Worm (Caenorhabditis elegans) whole organism, L3 larva: ENCODE data around the gene cft-1.

ENCODE experiments used
- R02D3.7 ChIP-seq: fragments of 150-350 bp; optimal IDR thresholded peaks from 2 replicates; lab custom pipeline; 2014; ENCODE audit warnings: missing biosample characterization, missing genetic modification characterization
- ZK546.5 ChIP-seq: sonication (generic microtip); optimal IDR thresholded peaks from 2 replicates; lab custom pipeline; 2017; ENCODE audit warnings: missing biosample characterization, missing genetic modification characterization
- aly-2 ChIP-seq: fragments of 150-350 bp; optimal IDR thresholded peaks from 2 replicates; lab custom pipeline; 2014; ENCODE audit warnings: missing biosample characterization, missing genetic modification characterization
- ceh-28 ChIP-seq: fragments of 150-350 bp; optimal IDR thresholded peaks from 2 replicates; lab custom pipeline; 2014; ENCODE audit warnings: missing biosample characterization, missing genetic modification reagents, missing genetic modification characterization
- ceh-82 ChIP-seq: fragments of 150-350 bp; optimal IDR thresholded peaks from 2 replicates; lab custom pipeline; 2014; ENCODE audit warnings: missing biosample characterization, missing genetic modification characterization
- ceh-9 ChIP-seq: sonication (generic microtip); optimal IDR thresholded peaks from 2 replicates; lab custom pipeline; 2018; ENCODE audit warnings: missing biosample characterization, missing genetic modification characterization
- daf-12 ChIP-seq: fragments of 150-350 bp; optimal IDR thresholded peaks from 2 replicates; lab custom pipeline; 2014; ENCODE audit warnings: missing biosample characterization, missing genetic modification reagents, missing genetic modification characterization
- egl-27 ChIP-seq: sonication (generic microtip); optimal IDR thresholded peaks from 4 replicates; lab custom pipeline; 2017; ENCODE audit warnings: missing biosample characterization, missing genetic modification reagents, missing genetic modification characterization
- elt-2 ChIP-seq: sonication (generic microtip); optimal IDR thresholded peaks from 2 replicates; lab custom pipeline; 2016; ENCODE audit warnings: missing genetic modification reagents, mild to moderate bottlenecking, missing genetic modification characterization, missing compliant biosample characterization
- elt-3 ChIP-seq, 3 experiments: fragments of 150-350 bp in 1 of 3; sonication (generic microtip) in 2 of 3; optimal IDR thresholded peaks; 2 replicates in 2 of 3; 4 replicates in 1 of 3; lab custom pipeline; 2014 to 2017; ENCODE audit warnings: missing biosample characterization in 3 of 3, missing genetic modification characterization in 3 of 3
- eor-1 ChIP-seq, 2 experiments: fragments of 150-350 bp; optimal IDR thresholded peaks; 2 replicates each; lab custom pipeline; 2014 to 2018; ENCODE audit warnings: missing biosample characterization in 2 of 2, missing genetic modification characterization in 2 of 2
- fkh-10 ChIP-seq: sonication (generic microtip); optimal IDR thresholded peaks from 2 replicates; lab custom pipeline; 2017; ENCODE audit warnings: missing biosample characterization, missing genetic modification reagents, missing genetic modification characterization
- fkh-2 ChIP-seq: fragments of 150-350 bp; optimal IDR thresholded peaks from 2 replicates; lab custom pipeline; 2014; ENCODE audit warnings: missing biosample characterization, missing genetic modification reagents, missing genetic modification characterization
- fos-1 ChIP-seq: fragments of 150-350 bp; optimal IDR thresholded peaks from 2 replicates; lab custom pipeline; 2014; ENCODE audit warnings: missing biosample characterization, missing genetic modification characterization
- hmg-11 ChIP-seq: sonication (generic microtip); optimal IDR thresholded peaks from 2 replicates; lab custom pipeline; 2016; ENCODE audit warnings: missing genetic modification characterization, missing compliant biosample characterization
- jun-1 ChIP-seq: fragments of 150-350 bp; optimal IDR thresholded peaks from 2 replicates; lab custom pipeline; 2014; ENCODE audit warnings: missing biosample characterization, missing genetic modification reagents, missing genetic modification characterization
- lin-15B ChIP-seq: fragments of 150-350 bp; optimal IDR thresholded peaks from 2 replicates; lab custom pipeline; 2014; ENCODE audit warnings: missing biosample characterization, missing genetic modification characterization
- lin-39 ChIP-seq: fragments of 150-350 bp; optimal IDR thresholded peaks from 2 replicates; lab custom pipeline; 2018; ENCODE audit warnings: missing biosample characterization, missing genetic modification reagents, missing genetic modification characterization
- mdl-1 ChIP-seq: fragments of 150-350 bp; optimal IDR thresholded peaks from 2 replicates; lab custom pipeline; 2014; ENCODE audit warnings: missing biosample characterization, missing genetic modification characterization
- nfya-1 ChIP-seq: sonication (generic microtip); optimal IDR thresholded peaks from 2 replicates; lab custom pipeline; 2017; ENCODE audit warnings: missing genetic modification characterization, mild to moderate bottlenecking, missing compliant biosample characterization, antibody characterized with exemption, moderate library complexity; ENCODE audit not compliant: insufficient read depth
- nhr-11 ChIP-seq: fragments of 150-350 bp; optimal IDR thresholded peaks from 2 replicates; lab custom pipeline; 2014; ENCODE audit warnings: missing biosample characterization, missing genetic modification characterization
- nhr-23 ChIP-seq: fragments of 150-350 bp; optimal IDR thresholded peaks from 2 replicates; lab custom pipeline; 2014; ENCODE audit warnings: missing biosample characterization, missing genetic modification reagents, missing genetic modification characterization
- nhr-237 ChIP-seq: fragments of 150-350 bp; optimal IDR thresholded peaks from 2 replicates; lab custom pipeline; 2014; ENCODE audit warnings: missing biosample characterization, missing genetic modification characterization
- nhr-28 ChIP-seq: fragments of 150-350 bp; optimal IDR thresholded peaks from 2 replicates; lab custom pipeline; 2014; ENCODE audit warnings: missing biosample characterization, missing genetic modification characterization
- nhr-43 ChIP-seq: sonication (generic microtip); optimal IDR thresholded peaks from 2 replicates; lab custom pipeline; 2016; ENCODE audit warnings: mild to moderate bottlenecking, missing genetic modification characterization, missing compliant biosample characterization; ENCODE audit not compliant: poor library complexity, severe bottlenecking
- nhr-67 ChIP-seq: fragments of 150-350 bp; optimal IDR thresholded peaks from 2 replicates; lab custom pipeline; 2014; ENCODE audit warnings: missing biosample characterization, missing genetic modification characterization
- nhr-76 ChIP-seq: fragments of 150-350 bp; sonication (generic microtip); optimal IDR thresholded peaks from 5 replicates; lab custom pipeline; 2014; ENCODE audit warnings: missing biosample characterization, missing genetic modification characterization
- nhr-77 ChIP-seq: fragments of 150-350 bp; optimal IDR thresholded peaks from 2 replicates; lab custom pipeline; 2014; ENCODE audit warnings: missing biosample characterization, missing genetic modification characterization
- pha-4 ChIP-seq: fragments of 150-350 bp; optimal IDR thresholded peaks from 2 replicates; lab custom pipeline; 2014; ENCODE audit warnings: missing biosample characterization, missing genetic modification reagents, missing genetic modification characterization
- pqm-1 ChIP-seq: fragments of 150-350 bp; optimal IDR thresholded peaks from 2 replicates; lab custom pipeline; 2017; ENCODE audit warnings: missing biosample characterization, missing genetic modification characterization, inconsistent platforms
- sea-2 ChIP-seq: fragments of 150-350 bp; sonication (generic microtip); optimal IDR thresholded peaks from 4 replicates; lab custom pipeline; 2014; ENCODE audit warnings: missing biosample characterization, missing genetic modification reagents, missing genetic modification characterization
- snpc-4 ChIP-seq: fragments of 150-350 bp; optimal IDR thresholded peaks from 2 replicates; lab custom pipeline; 2014; ENCODE audit warnings: missing biosample characterization, missing genetic modification characterization
- tbx-2 ChIP-seq: sonication (generic microtip); optimal IDR thresholded peaks from 2 replicates; lab custom pipeline; 2016; ENCODE audit warnings: mild to moderate bottlenecking, missing genetic modification characterization, missing compliant biosample characterization
- unc-39 ChIP-seq: sonication (generic microtip); optimal IDR thresholded peaks from 4 replicates; lab custom pipeline; 2017; ENCODE audit warnings: missing biosample characterization, missing genetic modification characterization
- unc-62 ChIP-seq: fragments of 150-350 bp; sonication (generic microtip); optimal IDR thresholded peaks from 4 replicates; lab custom pipeline; 2014; ENCODE audit warnings: missing biosample characterization, missing genetic modification reagents, missing genetic modification characterization

Gene cft-1

DNA sequence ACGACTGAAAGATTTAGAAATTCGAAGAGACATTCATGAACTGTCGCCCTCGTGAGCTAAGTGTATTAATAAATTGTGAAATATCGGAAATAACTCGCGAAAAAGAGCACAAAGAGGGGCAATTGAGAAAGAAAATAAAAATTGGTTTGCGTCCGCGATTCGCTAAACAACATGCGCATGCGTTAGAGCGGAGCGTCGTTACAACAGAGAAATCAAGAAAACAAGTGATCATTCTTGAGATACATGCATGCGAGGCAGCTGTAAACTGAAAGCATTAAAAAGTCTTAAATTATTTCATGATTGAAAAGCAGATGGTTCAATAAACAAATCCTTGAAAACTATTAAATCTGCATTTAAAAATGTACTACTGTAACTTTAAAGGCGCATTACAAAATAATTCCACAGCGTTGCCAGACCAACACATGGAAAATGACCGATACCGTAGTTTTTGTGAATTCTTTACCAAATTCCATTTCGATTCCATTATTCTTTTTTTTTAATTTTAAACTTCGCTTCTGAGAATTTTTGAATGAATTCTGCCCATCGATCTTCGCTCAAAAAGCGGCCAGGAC lies 2.3 kb upstream of the cft-1 start, which contains the start of the genes cox-16 and syp-2:
TSS of gene cox-16 (minus strand) at position 4 of the 572 bp plus-strand sequence.
TSS of gene syp-2 (plus strand) at position 248 of the 572 bp plus-strand sequence.
- TF ChIP-seq nhr-77 (tag; lab: Kevin White, UChicago) (no peak), sea-2 (no peak), eor-1 (tag; optimal IDR thresholded peaks at IDR 0.05; lab: Kevin White, UChicago) (no peak), nhr-237 (tag; lab: Kevin White, UChicago) (no peak), fkh-10 (no peak), nhr-11 (no peak), nhr-43 (tag; lab: Kevin White, UChicago) (no peak), unc-62 (GFP tag; lab: Kevin White, UChicago) (no peak), aly-2 (no peak), pha-4 (tag; lab: Kevin White, UChicago) (peak; percentile 23), R02D3.7 (tag; lab: Kevin White, UChicago) (no peak), lin-15B (tag; lab: Kevin White, UChicago) (peak; percentile 2), fkh-2 (tag; lab: Kevin White, UChicago) (no peak), nhr-67 (tag; lab: Kevin White, UChicago) (no peak), ceh-9 (tag; lab: Kevin White, UChicago) (no peak), nhr-76 (tag; lab: Kevin White, UChicago) (no peak), hmg-11 (tag; lab: Kevin White, UChicago) (no peak), nhr-23 (tag; lab: Kevin White, UChicago) (no peak), unc-39 (tag; lab: Kevin White, UChicago) (no peak), elt-3 (tag; optimal IDR thresholded peaks at IDR 0.05; lab: Kevin White, UChicago) (no peak), ceh-28 (tag; lab: Kevin White, UChicago) (no peak), jun-1 (tag; lab: Kevin White, UChicago) (no peak), lin-39 (tag; lab: Kevin White, UChicago) (peak; percentile 9), egl-27 (tag; lab: Kevin White, UChicago) (no peak), tbx-2 (tag; lab: Kevin White, UChicago) (no peak), snpc-4 (tag; lab: Kevin White, UChicago) (no peak)

DNA sequence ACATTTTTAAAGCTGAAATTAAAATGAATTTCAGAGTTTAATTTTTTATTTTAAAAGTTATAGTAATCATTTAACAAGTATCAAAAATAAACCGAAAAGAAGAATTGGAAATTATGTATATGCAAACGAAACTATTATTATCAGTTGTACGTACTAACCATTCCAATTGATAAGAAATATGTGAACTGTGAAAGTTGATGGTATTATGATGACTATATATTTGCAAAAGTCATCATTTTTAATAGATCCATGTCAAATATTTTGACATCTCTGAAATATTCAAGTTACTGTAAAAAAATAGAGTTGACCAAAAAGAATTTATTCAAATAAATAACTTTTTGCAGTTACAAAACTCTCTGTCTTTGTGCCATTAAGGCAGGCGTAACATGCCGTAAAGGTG lies 9.5 kb downstream of the cft-1 start, which contains the start of gene ugt-48:
TSS of gene ugt-48 (minus strand) at position 12 of the 400 bp plus-strand sequence.
- TF ChIP-seq nhr-23 (tag; lab: Kevin White, UChicago) (no peak), elt-2 (peak; percentile 33), eor-1 (tag; optimal IDR thresholded peaks at IDR 0.05; lab: Kevin White, UChicago) (no peak), ZK546.5 (tag; lab: Kevin White, UChicago) (no peak), pqm-1 (tag; lab: Kevin White, UChicago) (peak; percentile 21)

ce11 chrV:5548497-5548896 lies 9.9 kb downstream of the cft-1 start:
- TF ChIP-seq nhr-23 (tag; lab: Kevin White, UChicago) = no peak
- no peak for TF ChIP-seq eor-1 (tag; optimal IDR thresholded peaks at IDR 0.05; lab: Kevin White, UChicago)
- TF ChIP-seq nfya-1 (tag; lab: Kevin White, UChicago) = no peak
- TF ChIP-seq pqm-1 (tag; lab: Kevin White, UChicago) = no peak
- no peak for TF ChIP-seq elt-3 (tag; optimal IDR thresholded peaks at IDR 0.05; lab: Kevin White, UChicago)
- TF ChIP-seq fkh-2 (tag; lab: Kevin White, UChicago) = no peak
- TF ChIP-seq nhr-11 = no peak
- no peak for TF ChIP-seq mdl-1
- no peak for TF ChIP-seq sea-2
- no peak for TF ChIP-seq nhr-43 (tag; lab: Kevin White, UChicago)
- TF ChIP-seq lin-39 (tag; lab: Kevin White, UChicago) = no peak
- no peak for TF ChIP-seq nhr-77 (tag; lab: Kevin White, UChicago)
- no peak for TF ChIP-seq daf-12 (tag; lab: Kevin White, UChicago)
- TF ChIP-seq ceh-82 = no peak
- no peak for TF ChIP-seq fkh-10
- TF ChIP-seq aly-2 = no peak
- no peak for TF ChIP-seq jun-1 (tag; lab: Kevin White, UChicago)
- no peak for TF ChIP-seq fos-1 (tag; lab: Kevin White, UChicago)
- no peak for TF ChIP-seq nhr-237 (tag; lab: Kevin White, UChicago)
- TF ChIP-seq nhr-28 = no peak

- TF ChIP-seq snpc-4 (tag; lab: Kevin White, UChicago) = no peak
- peak; percentile 24 for TF ChIP-seq elt-2
These were observed 20.0 kb downstream of the cft-1 start, which contains the start of gene glb-5 for ce11 chrV:5558590-5558989. Gene glb-5, plus strand, starts transcription at chrV:5558890.
